Worm (Caenorhabditis elegans): Measurements from ENCODE around the gene ZK354.3.

Gene ZK354.3

DNA sequence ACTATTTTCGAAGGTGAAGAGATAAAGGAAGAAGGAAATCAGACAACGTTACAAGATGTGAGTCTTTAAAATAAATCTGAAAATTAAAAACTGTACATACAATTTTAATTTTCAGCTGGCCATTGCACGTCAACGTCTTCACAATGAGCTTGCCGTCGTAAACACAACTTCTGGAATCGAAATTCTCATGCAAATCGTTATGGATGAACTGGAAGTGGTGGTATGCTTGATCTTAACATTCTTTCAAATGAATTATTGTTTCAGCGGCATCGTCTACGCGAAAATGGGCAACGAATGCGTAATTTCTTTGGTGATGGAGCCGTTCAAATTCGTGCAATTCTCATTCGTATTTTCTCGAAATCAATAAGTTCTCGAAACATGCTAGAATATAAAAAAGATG lies 44.7 kb downstream of the ZK354.3 start:
- TF ChIP-seq ceh-16 (tag; optimal IDR thresholded peaks at IDR 0.05) (no peak), unc-39 (tag; optimal IDR thresholded peaks at IDR 0.05) (no peak), nhr-237 (tag; optimal IDR thresholded peaks at IDR 0.05) (no peak), nhr-6 (tag; optimal IDR thresholded peaks at IDR 0.05) (no peak), aly-2 (tag; optimal IDR thresholded peaks at IDR 0.05) (no peak), C34F6.9 (tag; optimal IDR thresholded peaks at IDR 0.05) (no peak), gmeb-1 (tag; optimal IDR thresholded peaks at IDR 0.05) (no peak), zag-1 (tag; optimal IDR thresholded peaks at IDR 0.05) (no peak), sma-3 (GFP tag; optimal IDR thresholded peaks at IDR 0.05) (no peak), nhr-10 (tag; optimal IDR thresholded peaks at IDR 0.05) (no peak), fos-1 (tag; optimal IDR thresholded peaks at IDR 0.05) (no peak), unc-62 (GFP tag; optimal IDR thresholded peaks at IDR 0.05) (no peak)

DNA sequence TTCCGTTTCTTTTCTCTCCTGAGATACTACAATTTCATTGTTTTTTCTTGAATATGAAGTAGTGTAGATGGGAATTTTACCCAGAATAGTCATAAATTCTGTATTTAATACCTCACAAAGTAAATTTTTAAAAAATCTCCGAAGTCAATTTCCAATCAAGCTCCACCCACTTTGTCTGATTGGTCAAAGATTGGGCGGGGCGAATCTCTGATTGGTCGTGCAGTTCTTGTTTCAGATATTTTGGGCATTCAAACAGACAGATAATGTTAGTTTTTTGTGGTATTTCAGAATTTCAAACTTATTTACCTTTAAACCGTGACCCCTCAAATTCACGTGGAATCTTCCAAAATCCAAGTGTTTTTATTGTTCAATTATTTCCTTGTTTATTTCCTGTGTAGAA lies 50.7 kb downstream of the ZK354.3 start, which contains the start of gene F41H10.5:
TSS of gene F41H10.5 (plus strand) at position 375 of the 400 bp plus-strand sequence.
- no peak for TF ChIP-seq nhr-77 (tag; optimal IDR thresholded peaks at IDR 0.05)
- no peak for TF ChIP-seq dmd-4 (tag; optimal IDR thresholded peaks at IDR 0.05)
- no peak for TF ChIP-seq nhr-11 (tag; optimal IDR thresholded peaks at IDR 0.05)
- no peak for TF ChIP-seq nhr-237 (tag; optimal IDR thresholded peaks at IDR 0.05)
